Fruit fly (Drosophila melanogaster): Measurements from ENCODE around the gene CG5644.

- no peak for TF ChIP-seq kay (GFP tag; ENCODE audit: borderline replicate concordance)
- no peak for TF ChIP-seq CG33017 (tag; optimal IDR thresholded peaks at IDR 0.05)
- TF ChIP-seq ovo (GFP tag; optimal IDR thresholded peaks at IDR 0.05): no peak
- TF ChIP-seq CG11617 (GFP tag; optimal IDR thresholded peaks at IDR 0.05): no peak
- no peak for TF ChIP-seq CG14711 (tag; optimal IDR thresholded peaks at IDR 0.05)
- no peak for TF ChIP-seq cic (GFP tag; optimal IDR thresholded peaks at IDR 0.05)
- no peak for TF ChIP-seq bab1 (GFP tag; optimal IDR thresholded peaks at IDR 0.05)
- no peak for TF ChIP-seq toe (GFP tag; optimal IDR thresholded peaks at IDR 0.05)
- TF ChIP-seq Mnt (GFP tag; optimal IDR thresholded peaks at IDR 0.05): no peak
Measured at dm6 chr3L:9017414-9017813, 37.7 kb upstream of the CG5644 start.

Measured in whole organism, adult.